Worm (Caenorhabditis elegans) whole organism, L1 larva: ENCODE data around the gene F59E12.9.

Experiments used
- C04F5.9 ChIP-seq: sonication (generic microtip); optimal IDR thresholded peaks from 2 replicates; lab custom pipeline; 2016; ENCODE audit warnings: missing genetic modification characterization, missing compliant biosample characterization
- C16A3.4 ChIP-seq: fragments of 150-350 bp; optimal IDR thresholded peaks from 2 replicates; lab custom pipeline; 2014; ENCODE audit warnings: missing biosample characterization, missing genetic modification characterization
- F16B12.6 ChIP-seq: fragments of 150-350 bp; optimal IDR thresholded peaks from 2 replicates; lab custom pipeline; 2014; ENCODE audit warnings: missing biosample characterization, missing genetic modification characterization
- Y116A8C.19 ChIP-seq: sonication (generic microtip); optimal IDR thresholded peaks from 2 replicates; lab custom pipeline; 2016; ENCODE audit warnings: missing compliant biosample characterization, missing genetic modification characterization, borderline replicate concordance
- aha-1 ChIP-seq: fragments of 150-350 bp; optimal IDR thresholded peaks from 2 replicates; lab custom pipeline; 2014; ENCODE audit warnings: missing biosample characterization, missing genetic modification characterization
- alr-1 ChIP-seq: fragments of 200-800 bp; sonication (Bioruptor generic); optimal IDR thresholded peaks from 2 replicates; lab custom pipeline; 2018; ENCODE audit warnings: borderline replicate concordance, mild to moderate bottlenecking, missing genetic modification characterization, missing compliant biosample characterization
- aly-2 ChIP-seq: fragments of 150-350 bp; optimal IDR thresholded peaks from 2 replicates; lab custom pipeline; 2014; ENCODE audit warnings: missing biosample characterization, missing genetic modification characterization
- ama-1 ChIP-seq: fragments of 150-350 bp; optimal IDR thresholded peaks from 2 replicates; lab custom pipeline; 2014
- blmp-1 ChIP-seq: fragments of 150-350 bp; optimal IDR thresholded peaks from 2 replicates; lab custom pipeline; 2014; ENCODE audit warnings: missing biosample characterization, missing genetic modification characterization
- ceh-8 ChIP-seq: fragments of 200-800 bp; sonication (Bioruptor generic); optimal IDR thresholded peaks from 2 replicates; lab custom pipeline; 2018; ENCODE audit warnings: mild to moderate bottlenecking, missing genetic modification characterization, moderate library complexity, missing compliant biosample characterization
- ceh-82 ChIP-seq, 3 experiments: fragments of 150-350 bp in 1 of 3; sonication (generic microtip) in 2 of 3; optimal IDR thresholded peaks; 2 replicates each; lab custom pipeline; 2014 to 2017; ENCODE audit warnings: missing biosample characterization in 3 of 3, missing genetic modification characterization in 3 of 3
- ceh-88 ChIP-seq: fragments of 200-800 bp; sonication (Bioruptor generic); IDR thresholded peaks from 2 replicates; pipeline ENCODE4 v1.3.6; 2022; ENCODE audit warnings: missing genetic modification characterization, missing compliant biosample characterization
- ceh-90 ChIP-seq: sonication (generic microtip); optimal IDR thresholded peaks from 2 replicates; lab custom pipeline; 2016; ENCODE audit warnings: missing genetic modification characterization, missing compliant biosample characterization
- dpl-1 ChIP-seq, 3 experiments: fragments of 150-350 bp in 2 of 3; sonication (generic microtip) in 1 of 3; optimal IDR thresholded peaks; 2 replicates each; lab custom pipeline; 2014 to 2017; ENCODE audit warnings: missing biosample characterization in 3 of 3, missing genetic modification characterization in 3 of 3, missing genetic modification reagents in 3 of 3
- dsc-1 ChIP-seq: sonication (generic microtip); optimal IDR thresholded peaks from 2 replicates; lab custom pipeline; 2016; ENCODE audit warnings: mild to moderate bottlenecking, missing genetic modification characterization, missing compliant biosample characterization
- efl-1 ChIP-seq, 4 experiments: fragments of 150-350 bp; optimal IDR thresholded peaks in 3 of 4; peaks in 1 of 4; 1 replicate in 1 of 4; 2 replicates in 3 of 4; lab custom pipeline; 2014; ENCODE audit warnings: missing biosample characterization in 2 of 4, missing genetic modification characterization in 2 of 4, missing genetic modification reagents in 2 of 4
- egl-27 ChIP-seq, 2 experiments: fragments of 150-350 bp in 1 of 2; sonication (generic microtip); optimal IDR thresholded peaks; 3 replicates each; lab custom pipeline; 2017 to 2018; ENCODE audit warnings: missing biosample characterization in 2 of 2, missing genetic modification characterization in 2 of 2, missing genetic modification reagents in 2 of 2
- elt-2 ChIP-seq: sonication (generic microtip); optimal IDR thresholded peaks from 2 replicates; lab custom pipeline; 2016; ENCODE audit warnings: missing genetic modification characterization, mild to moderate bottlenecking, inconsistent platforms, missing compliant biosample characterization, missing genetic modification reagents
- elt-3 ChIP-seq, 6 experiments: fragments of 150-350 bp in 1 of 6; sonication (generic microtip); optimal IDR thresholded peaks; 2 replicates each; lab custom pipeline; 2017 to 2018; ENCODE audit warnings: missing biosample characterization in 6 of 6, missing genetic modification characterization in 6 of 6, inconsistent platforms in 1 of 6
- ets-5 ChIP-seq: fragments of 200-800 bp; sonication (Bioruptor generic); IDR thresholded peaks from 2 replicates; pipeline ENCODE4 v1.3.6; 2022; ENCODE audit warnings: missing genetic modification characterization, missing compliant biosample characterization
- grh-1 ChIP-seq: fragments of 200-800 bp; sonication (Bioruptor generic); IDR thresholded peaks from 2 replicates; pipeline ENCODE4 v1.3.6; 2022; ENCODE audit warnings: missing genetic modification reagents, missing genetic modification characterization, missing compliant biosample characterization
- irx-1 ChIP-seq: sonication (generic microtip); optimal IDR thresholded peaks from 2 replicates; lab custom pipeline; 2016; ENCODE audit warnings: missing genetic modification characterization, missing compliant biosample characterization
- jun-1 ChIP-seq: fragments of 150-350 bp; optimal IDR thresholded peaks from 2 replicates; lab custom pipeline; 2014; ENCODE audit warnings: missing biosample characterization, missing genetic modification reagents, missing genetic modification characterization
- lin-13 ChIP-seq: fragments of 150-350 bp; optimal IDR thresholded peaks from 2 replicates; lab custom pipeline; 2014; ENCODE audit warnings: missing biosample characterization, missing genetic modification reagents, missing genetic modification characterization
- lin-15B ChIP-seq: fragments of 150-350 bp; sonication (generic microtip); optimal IDR thresholded peaks from 3 replicates; lab custom pipeline; 2014; ENCODE audit warnings: missing biosample characterization, missing genetic modification characterization
- lin-35 ChIP-seq, 2 experiments: fragments of 150-350 bp; optimal IDR thresholded peaks; 2 replicates each; lab custom pipeline; 2014; ENCODE audit warnings: missing biosample characterization in 2 of 2, missing genetic modification characterization in 2 of 2, missing genetic modification reagents in 2 of 2
- lsy-2 ChIP-seq, 2 experiments: fragments of 150-350 bp; optimal IDR thresholded peaks; 2 replicates each; lab custom pipeline; 2014; ENCODE audit warnings: missing biosample characterization in 2 of 2, missing genetic modification characterization in 2 of 2
- mdl-1 ChIP-seq, 2 experiments: fragments of 150-350 bp; optimal IDR thresholded peaks; 2 replicates each; lab custom pipeline; 2014 to 2017; ENCODE audit warnings: missing biosample characterization in 2 of 2, missing genetic modification characterization in 2 of 2, inconsistent platforms in 1 of 2
- mep-1 ChIP-seq: fragments of 150-350 bp; optimal IDR thresholded peaks from 2 replicates; lab custom pipeline; 2014; ENCODE audit warnings: missing biosample characterization, missing genetic modification characterization
- nhr-12 ChIP-seq: sonication (generic microtip); optimal IDR thresholded peaks from 2 replicates; lab custom pipeline; 2017; ENCODE audit warnings: missing biosample characterization, missing genetic modification characterization
- nhr-19 ChIP-seq: fragments of 200-800 bp; sonication (Bioruptor generic); conservative IDR thresholded peaks from 2 replicates; pipeline ENCODE4 v1.3.6; 2022; ENCODE audit warnings: missing genetic modification characterization, missing compliant biosample characterization
- nhr-20 ChIP-seq: sonication (generic microtip); optimal IDR thresholded peaks from 2 replicates; lab custom pipeline; 2016; ENCODE audit warnings: mild to moderate bottlenecking, missing genetic modification characterization, missing compliant biosample characterization
- nhr-237 ChIP-seq: fragments of 150-350 bp; optimal IDR thresholded peaks from 2 replicates; lab custom pipeline; 2014; ENCODE audit warnings: missing biosample characterization, missing genetic modification characterization
- nhr-28 ChIP-seq: fragments of 150-350 bp; optimal IDR thresholded peaks from 2 replicates; lab custom pipeline; 2014; ENCODE audit warnings: missing biosample characterization, missing genetic modification characterization
- nhr-47 ChIP-seq: sonication (generic microtip); optimal IDR thresholded peaks from 2 replicates; lab custom pipeline; 2016; ENCODE audit warnings: mild to moderate bottlenecking, missing genetic modification characterization, moderate library complexity, missing compliant biosample characterization
- nhr-71 ChIP-seq: sonication (generic microtip); optimal IDR thresholded peaks from 2 replicates; lab custom pipeline; 2016; ENCODE audit warnings: mild to moderate bottlenecking, missing genetic modification characterization, moderate library complexity, missing compliant biosample characterization
- nhr-76 ChIP-seq: sonication (generic microtip); optimal IDR thresholded peaks from 2 replicates; lab custom pipeline; 2017; ENCODE audit warnings: missing biosample characterization, missing genetic modification characterization
- nhr-85 ChIP-seq: sonication (generic microtip); peaks from one replicate; lab custom pipeline; 2016; ENCODE audit warnings: missing genetic modification characterization, inconsistent platforms, missing compliant biosample characterization
- nhr-90 ChIP-seq: sonication (generic microtip); optimal IDR thresholded peaks from 2 replicates; lab custom pipeline; 2016; ENCODE audit warnings: mild to moderate bottlenecking, missing genetic modification characterization, missing compliant biosample characterization; ENCODE audit not compliant: poor library complexity
- pqm-1 ChIP-seq: sonication (generic microtip); optimal IDR thresholded peaks from 3 replicates; lab custom pipeline; 2017; ENCODE audit warnings: missing biosample characterization, missing genetic modification characterization
- skn-1 ChIP-seq: fragments of 150-350 bp; optimal IDR thresholded peaks from 2 replicates; lab custom pipeline; 2014; ENCODE audit warnings: missing biosample characterization, missing genetic modification characterization
- snpc-4 ChIP-seq: fragments of 150-350 bp; optimal IDR thresholded peaks from 2 replicates; lab custom pipeline; 2014; ENCODE audit warnings: missing biosample characterization, missing genetic modification characterization
- snu-23 ChIP-seq: sonication (generic microtip); optimal IDR thresholded peaks from 2 replicates; lab custom pipeline; 2016; ENCODE audit warnings: missing genetic modification characterization, missing compliant biosample characterization
- tbx-2 ChIP-seq: sonication (generic microtip); optimal IDR thresholded peaks from 2 replicates; lab custom pipeline; 2016; ENCODE audit warnings: missing genetic modification characterization, missing compliant biosample characterization
- tlp-1 ChIP-seq: fragments of 150-350 bp; optimal IDR thresholded peaks from 2 replicates; lab custom pipeline; 2014; ENCODE audit warnings: missing biosample characterization, missing genetic modification characterization
- unc-30 ChIP-seq: sonication (generic microtip); optimal IDR thresholded peaks from 2 replicates; lab custom pipeline; 2017; ENCODE audit warnings: missing biosample characterization, missing genetic modification characterization
- unc-86 ChIP-seq: sonication (generic microtip); optimal IDR thresholded peaks from 2 replicates; lab custom pipeline; 2016; ENCODE audit warnings: missing genetic modification characterization, missing compliant biosample characterization
- vab-15 ChIP-seq: sonication (generic microtip); optimal IDR thresholded peaks from 2 replicates; lab custom pipeline; 2017; ENCODE audit warnings: missing genotype, mild to moderate bottlenecking, missing genetic modification characterization, missing compliant biosample characterization
- xbp-1 ChIP-seq: sonication (generic microtip); optimal IDR thresholded peaks from 2 replicates; lab custom pipeline; 2016; ENCODE audit warnings: missing genetic modification characterization, missing compliant biosample characterization
- ztf-4 ChIP-seq: fragments of 150-350 bp; optimal IDR thresholded peaks from 2 replicates; lab custom pipeline; 2014; ENCODE audit warnings: missing biosample characterization, missing genetic modification characterization

The F59E12.9 gene

ce11 chrII:5607756-5608155 is 39.1 kb downstream of the F59E12.9 start, which contains the start of gene C17G10.7:
Gene C17G10.7, minus strand, starts transcription at chrII:5607856.
- TF ChIP-seq nhr-12 (tag; lab: Kevin White, UChicago) (no peak), nhr-47 (tag; lab: Kevin White, UChicago) (no peak), ztf-4 (no peak), Y116A8C.19 (tag; lab: Kevin White, UChicago) (no peak), ets-5 (GFP tag; lab: Robert Waterston, UW) (no peak), ceh-90 (tag; lab: Kevin White, UChicago) (no peak), tbx-2 (tag; lab: Kevin White, UChicago) (no peak), nhr-20 (tag; lab: Kevin White, UChicago) (no peak), mep-1 (no peak)

ce11 chrII:5605538-5605945 is 41.3 kb downstream of the F59E12.9 start:
- peak in 1 of 2 experiments; percentile 20 for TF ChIP-seq mdl-1 (tag; optimal IDR thresholded peaks at IDR 0.05; lab: Kevin White, UChicago)
- TF ChIP-seq alr-1 = no peak
- TF ChIP-seq lsy-2 (tag; optimal IDR thresholded peaks at IDR 0.05; lab: Kevin White, UChicago) = peak; percentile 31 to 72
- TF ChIP-seq irx-1 = peak; percentile 56
- TF ChIP-seq tbx-2 (tag; lab: Kevin White, UChicago) = peak; percentile 74
- TF ChIP-seq nhr-76 (tag; lab: Kevin White, UChicago) = no peak
- peak; percentile 89 for TF ChIP-seq snu-23 (GFP tag; lab: Kevin White, UChicago)
- no peak for TF ChIP-seq F16B12.6
- peak; percentile 55 for TF ChIP-seq nhr-47 (tag; lab: Kevin White, UChicago)
- TF ChIP-seq blmp-1 = peak; percentile 93
- TF ChIP-seq unc-30 = no peak
- TF ChIP-seq C16A3.4 (tag; lab: Kevin White, UChicago) = peak; percentile 56
- TF ChIP-seq egl-27 (tag; optimal IDR thresholded peaks at IDR 0.05; lab: Kevin White, UChicago) = peak in 1 of 2 experiments; percentile 66
- peak; percentile 29 for TF ChIP-seq mep-1
- TF ChIP-seq elt-2 (tag; lab: Kevin White, UChicago) = peak; percentile 88
- TF ChIP-seq elt-3 (tag; optimal IDR thresholded peaks at IDR 0.05; lab: Kevin White, UChicago) = peak; percentile 76 to 99 (median 89)
- TF ChIP-seq dsc-1 = no peak
- TF ChIP-seq nhr-237 (tag; lab: Kevin White, UChicago) = peak; percentile 31
- no peak for TF ChIP-seq pqm-1
- TF ChIP-seq nhr-20 (tag; lab: Kevin White, UChicago) = peak; percentile 93
- no peak for TF ChIP-seq ama-1 (lab: Kevin White, UChicago)
- TF ChIP-seq dpl-1 (GFP tag; optimal IDR thresholded peaks at IDR 0.05; lab: Kevin White, UChicago) = peak in 2 of 3 experiments; percentile 5 to 30
- TF ChIP-seq unc-86 (tag; lab: Kevin White, UChicago) = no peak
- peak; percentile 57 for TF ChIP-seq ztf-4
- peak in 1 of 2 experiments; percentile 66 for TF ChIP-seq lin-35 (GFP tag; optimal IDR thresholded peaks at IDR 0.05; lab: Kevin White, UChicago)
- no peak for TF ChIP-seq aha-1 (tag; lab: Kevin White, UChicago)
- TF ChIP-seq jun-1 (tag; lab: Kevin White, UChicago) = peak; percentile 35
- TF ChIP-seq ets-5 (GFP tag; lab: Robert Waterston, UW) = no peak
- TF ChIP-seq efl-1 (optimal IDR thresholded peaks at IDR 0.05; lab: Kevin White, UChicago) = peak; percentile 11 to 38
- TF ChIP-seq efl-1 (GFP tag; optimal IDR thresholded peaks at IDR 0.05 in 1 of 2; lab: Kevin White, UChicago) = no peak
- TF ChIP-seq grh-1 = peak; percentile 82
- no peak for TF ChIP-seq nhr-28 (tag; lab: Kevin White, UChicago)
- TF ChIP-seq lin-15B (tag; lab: Kevin White, UChicago) = no peak
- no peak for TF ChIP-seq ceh-88 (GFP tag; lab: Robert Waterston, UW)
- no peak for TF ChIP-seq tlp-1 (tag; lab: Kevin White, UChicago)
- TF ChIP-seq C04F5.9 (tag; lab: Kevin White, UChicago) = no peak
- no peak for TF ChIP-seq vab-15 (tag; lab: Kevin White, UChicago)
- no peak for TF ChIP-seq ceh-8 (GFP tag; lab: Kevin White, UChicago)
- peak; percentile 87 for TF ChIP-seq nhr-71 (tag; lab: Kevin White, UChicago)
- peak; percentile 3 for TF ChIP-seq snpc-4 (tag; lab: Kevin White, UChicago)
- peak; percentile 3 for TF ChIP-seq lin-13
- TF ChIP-seq xbp-1 = peak; percentile 13
- no peak for TF ChIP-seq skn-1
- TF ChIP-seq nhr-90 = peak; percentile 72
- peak in 2 of 3 experiments; percentile 1 to 4 for TF ChIP-seq ceh-82 (tag; optimal IDR thresholded peaks at IDR 0.05; lab: Kevin White, UChicago)
- peak; percentile 65 for TF ChIP-seq nhr-19 (GFP tag; lab: Robert Waterston, UW)
- TF ChIP-seq aly-2 (tag; lab: Kevin White, UChicago) = no peak
- TF ChIP-seq nhr-85 (tag; lab: Kevin White, UChicago) = peak; percentile 100
